Worm (Caenorhabditis elegans): Measurements from ENCODE around the gene R01B10.3.
A peak's percentile ranks its signal among the peaks of the same experiment; 100 is the strongest.

The R01B10.3 gene

ce11 chrV:6051159-6051558, 6.2 kb upstream of the R01B10.3 start, which contains the start of gene jamp-1:
Gene jamp-1 (minus strand): TSS chrV:6051259.
- TF ChIP-seq sea-2 (GFP tag; optimal IDR thresholded peaks at IDR 0.05) = no peak
- TF ChIP-seq fkh-10 (GFP tag; optimal IDR thresholded peaks at IDR 0.05) = no peak
- no peak for TF ChIP-seq mml-1 (tag; optimal IDR thresholded peaks at IDR 0.05)
- TF ChIP-seq nhr-28 (tag; optimal IDR thresholded peaks at IDR 0.05) = no peak
- no peak for TF ChIP-seq elt-1 (tag; optimal IDR thresholded peaks at IDR 0.05)
- TF ChIP-seq lsy-12 (tag; optimal IDR thresholded peaks at IDR 0.05) = no peak
- no peak for TF ChIP-seq ceh-16 (tag; optimal IDR thresholded peaks at IDR 0.05)
- TF ChIP-seq nhr-77 (tag; optimal IDR thresholded peaks at IDR 0.05) = no peak
- TF ChIP-seq lin-15B (tag; optimal IDR thresholded peaks at IDR 0.05) = no peak
- TF ChIP-seq mdl-1 (tag; optimal IDR thresholded peaks at IDR 0.05) = no peak
- TF ChIP-seq nhr-11 (tag; optimal IDR thresholded peaks at IDR 0.05) = no peak
- no peak for TF ChIP-seq eor-1 (tag; optimal IDR thresholded peaks at IDR 0.05)
- no peak for TF ChIP-seq fkh-2 (tag; optimal IDR thresholded peaks at IDR 0.05)
- TF ChIP-seq nhr-12 (tag; optimal IDR thresholded peaks at IDR 0.05) = no peak
- TF ChIP-seq nhr-67 (tag; optimal IDR thresholded peaks at IDR 0.05) = no peak
- no peak for TF ChIP-seq nfya-1 (tag; optimal IDR thresholded peaks at IDR 0.05; ENCODE audit: insufficient read depth)
- no peak for TF ChIP-seq aly-2 (tag; optimal IDR thresholded peaks at IDR 0.05)
- no peak for TF ChIP-seq ceh-82 (tag; optimal IDR thresholded peaks at IDR 0.05)
- TF ChIP-seq daf-12 (tag; optimal IDR thresholded peaks at IDR 0.05) = no peak

- no peak for TF ChIP-seq ztf-11 (tag; optimal IDR thresholded peaks at IDR 0.05)
- TF ChIP-seq aly-2 (tag; optimal IDR thresholded peaks at IDR 0.05) = no peak
Observed at ce11 chrV:6047818-6048217, 2.9 kb upstream of the R01B10.3 start, which contains the start of gene pgap-3. Gene pgap-3 (minus strand): TSS chrV:6047918.

ce11 chrV:6044448-6044847, 481 bp downstream of the R01B10.3 start:
- TF ChIP-seq nhr-23 (tag; optimal IDR thresholded peaks at IDR 0.05) (no peak), elt-2 (tag; optimal IDR thresholded peaks at IDR 0.05) (peak; percentile 38)

- peak; percentile 7 for TF ChIP-seq nhr-25 (tag; optimal IDR thresholded peaks at IDR 0.05)
- TF ChIP-seq ceh-16 (tag; optimal IDR thresholded peaks at IDR 0.05) = no peak
- TF ChIP-seq fkh-2 (tag; optimal IDR thresholded peaks at IDR 0.05) = no peak
- no peak for TF ChIP-seq ztf-11 (tag; optimal IDR thresholded peaks at IDR 0.05)
- TF ChIP-seq nhr-237 (tag; optimal IDR thresholded peaks at IDR 0.05) = no peak
- TF ChIP-seq zag-1 (tag; optimal IDR thresholded peaks at IDR 0.05) = no peak
- no peak for TF ChIP-seq nhr-67 (tag; optimal IDR thresholded peaks at IDR 0.05)
- TF ChIP-seq pha-4 (tag; optimal IDR thresholded peaks at IDR 0.05) = peak; percentile 93
- no peak for TF ChIP-seq nhr-76 (tag; optimal IDR thresholded peaks at IDR 0.05)
- TF ChIP-seq ama-1 (optimal IDR thresholded peaks at IDR 0.05) = peak; percentile 81
- no peak for TF ChIP-seq elt-3 (tag; optimal IDR thresholded peaks at IDR 0.05)
- TF ChIP-seq nfya-1 (tag; optimal IDR thresholded peaks at IDR 0.05; ENCODE audit: insufficient read depth) = peak; percentile 58
- no peak for TF ChIP-seq ceh-82 (tag; optimal IDR thresholded peaks at IDR 0.05)
- TF ChIP-seq ceh-9 (tag; optimal IDR thresholded peaks at IDR 0.05) = no peak
- TF ChIP-seq skn-1 (tag; optimal IDR thresholded peaks at IDR 0.05) = no peak
- no peak for TF ChIP-seq nhr-11 (tag; optimal IDR thresholded peaks at IDR 0.05)
- no peak for TF ChIP-seq nhr-43 (tag; optimal IDR thresholded peaks at IDR 0.05; ENCODE audit: poor library complexity, severe bottlenecking)
- no peak for TF ChIP-seq unc-39 (tag; optimal IDR thresholded peaks at IDR 0.05)
- no peak for TF ChIP-seq nhr-12 (tag; optimal IDR thresholded peaks at IDR 0.05)
- TF ChIP-seq fkh-10 (GFP tag; optimal IDR thresholded peaks at IDR 0.05) = no peak
- peak; percentile 88 for TF ChIP-seq ceh-28 (tag; optimal IDR thresholded peaks at IDR 0.05)
- TF ChIP-seq daf-12 (tag; optimal IDR thresholded peaks at IDR 0.05) = no peak
- TF ChIP-seq egl-5 (tag; optimal IDR thresholded peaks at IDR 0.05) = no peak
- no peak for TF ChIP-seq elt-1 (tag; optimal IDR thresholded peaks at IDR 0.05)
- TF ChIP-seq lin-39 (tag; optimal IDR thresholded peaks at IDR 0.05) = no peak
- peak; percentile 51 for TF ChIP-seq hmg-11 (tag; optimal IDR thresholded peaks at IDR 0.05)
- TF ChIP-seq sea-2 (GFP tag; optimal IDR thresholded peaks at IDR 0.05) = no peak
- TF ChIP-seq ZK546.5 (tag; optimal IDR thresholded peaks at IDR 0.05) = no peak
- TF ChIP-seq nhr-28 (tag; optimal IDR thresholded peaks at IDR 0.05) = no peak
- TF ChIP-seq nhr-77 (tag; optimal IDR thresholded peaks at IDR 0.05) = no peak
- peak; percentile 70 for TF ChIP-seq elt-2 (tag; optimal IDR thresholded peaks at IDR 0.05)
- TF ChIP-seq aly-2 (tag; optimal IDR thresholded peaks at IDR 0.05) = no peak
- TF ChIP-seq jun-1 (tag; optimal IDR thresholded peaks at IDR 0.05) = no peak
- TF ChIP-seq lsy-12 (tag; optimal IDR thresholded peaks at IDR 0.05) = no peak
- no peak for TF ChIP-seq unc-62 (GFP tag; optimal IDR thresholded peaks at IDR 0.05)
- no peak for TF ChIP-seq mdl-1 (tag; optimal IDR thresholded peaks at IDR 0.05)
- no peak for TF ChIP-seq mml-1 (tag; optimal IDR thresholded peaks at IDR 0.05)
- no peak for TF ChIP-seq ztf-4 (tag; optimal IDR thresholded peaks at IDR 0.05)
- TF ChIP-seq lin-15B (tag; optimal IDR thresholded peaks at IDR 0.05) = no peak
- no peak for TF ChIP-seq tbx-2 (tag; optimal IDR thresholded peaks at IDR 0.05)
- TF ChIP-seq pqm-1 (tag; optimal IDR thresholded peaks at IDR 0.05) = no peak
Observed at ce11 chrV:6043275-6044271, 1.4 kb downstream of the R01B10.3 start, which contains the start of gene cpi-2. Gene cpi-2 (plus strand): TSS chrV:6044062.

Measured in whole organism, L3 larva.